Fruit fly (Drosophila melanogaster) whole organism, embryonic: ENCODE results near the gene CG17982.

Source experiments
- Bteb2 ChIP-seq: fragments of 200-800 bp; sonication (Bioruptor generic); optimal IDR thresholded peaks from 2 replicates; lab custom pipeline; 2016; ENCODE audit warnings: missing biosample characterization, missing genetic modification characterization
- CG10267 ChIP-seq: fragments of 200-800 bp; sonication (Bioruptor generic); optimal IDR thresholded peaks from 2 replicates; lab custom pipeline; 2018; ENCODE audit warnings: missing biosample characterization, mild to moderate bottlenecking, missing genetic modification characterization, moderate library complexity
- Dfd ChIP-seq, 2 experiments: fragments of >200 bp; optimal IDR thresholded peaks; 2 replicates each; lab custom pipeline; 2017; ENCODE audit warnings: missing biosample characterization in 2 of 2, missing genetic modification characterization in 2 of 2
- Spps ChIP-seq: fragments of 200-800 bp; sonication (Bioruptor generic); optimal IDR thresholded peaks from 2 replicates; lab custom pipeline; 2018; ENCODE audit warnings: missing biosample characterization, mild to moderate bottlenecking, missing genetic modification characterization

dm6 chrX:8137285-8137684, 6.3 kb downstream of the CG17982 start:
- no peak for TF ChIP-seq Bteb2 (GFP tag; lab: Kevin White, UChicago)
- peak; percentile 21 for TF ChIP-seq CG10267 (tag; lab: Kevin White, UChicago)
- TF ChIP-seq Dfd (GFP tag; optimal IDR thresholded peaks at IDR 0.05; lab: Kevin White, UChicago): no peak
- TF ChIP-seq Spps (tag; lab: Kevin White, UChicago): no peak
